Worm (Caenorhabditis elegans) whole organism, midembryonic: Measurements from ENCODE around the gene C43F9.11.

Experiments
- T22C8.4 ChIP-seq: fragments of 200-800 bp; sonication (Bioruptor generic); IDR thresholded peaks from 2 replicates; pipeline ENCODE4 v1.3.6; 2022; ENCODE audit warnings: missing genetic modification characterization, missing compliant biosample characterization
- cog-1 ChIP-seq: sonication (generic microtip); optimal IDR thresholded peaks from 2 replicates; lab custom pipeline; 2016; ENCODE audit warnings: missing genetic modification characterization, missing compliant biosample characterization
- flt-1 ChIP-seq: fragments of 200-800 bp; sonication (Bioruptor generic); IDR thresholded peaks from 2 replicates; pipeline ENCODE4 v1.3.6; 2022; ENCODE audit warnings: missing genetic modification characterization, missing compliant biosample characterization
- klf-2 ChIP-seq: fragments of 200-800 bp; sonication (Bioruptor generic); conservative IDR thresholded peaks from 2 replicates; pipeline ENCODE4 v1.3.6; 2022; ENCODE audit warnings: missing genetic modification reagents, missing genetic modification characterization, missing compliant biosample characterization
- med-1 ChIP-seq: sonication (generic microtip); optimal IDR thresholded peaks from 2 replicates; lab custom pipeline; 2017; ENCODE audit warnings: missing genetic modification characterization, mild to moderate bottlenecking, missing compliant biosample characterization, antibody characterized with exemption, missing genetic modification reagents; ENCODE audit not compliant: insufficient read depth
- ref-1 ChIP-seq: fragments of 200-800 bp; sonication (Bioruptor generic); conservative IDR thresholded peaks from 2 replicates; pipeline ENCODE4 v1.3.6; 2022; ENCODE audit warnings: missing genetic modification reagents, missing genetic modification characterization, missing compliant biosample characterization
- tab-1 ChIP-seq: fragments of 200-800 bp; sonication (Bioruptor generic); IDR thresholded peaks from 2 replicates; pipeline ENCODE4 v1.3.6; 2022; ENCODE audit warnings: missing genetic modification characterization, missing compliant biosample characterization
- ztf-23 ChIP-seq: fragments of 200-800 bp; sonication (Bioruptor generic); IDR thresholded peaks from 2 replicates; pipeline ENCODE4 v1.3.6; 2022; ENCODE audit warnings: missing genetic modification reagents, missing genetic modification characterization, missing compliant biosample characterization
- ztf-29 ChIP-seq: fragments of 200-800 bp; sonication (Bioruptor generic); IDR thresholded peaks from 2 replicates; pipeline ENCODE4 v1.3.6; 2022; ENCODE audit warnings: missing genetic modification reagents, missing genetic modification characterization, missing compliant biosample characterization

DNA sequence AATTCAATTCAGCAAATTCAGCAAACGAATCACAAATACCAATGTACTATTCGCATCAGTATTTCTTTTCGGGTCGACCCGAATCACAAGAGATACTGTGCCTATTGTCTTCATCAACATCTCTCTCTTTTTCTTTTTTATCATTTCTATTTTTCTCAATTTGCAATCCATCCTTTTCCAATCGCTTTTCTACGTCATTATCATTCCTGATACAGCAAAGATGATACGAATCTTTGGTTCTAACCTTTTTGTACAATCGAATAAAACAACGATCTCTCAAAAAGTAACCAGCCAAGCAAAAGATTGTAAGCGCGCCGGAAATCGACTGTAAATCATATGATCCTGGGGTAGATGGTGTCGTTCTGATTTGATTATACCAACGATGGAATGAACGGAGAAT, 13.3 kb downstream of the C43F9.11 start:
- TF ChIP-seq flt-1 (GFP tag; lab: Robert Waterston, UW) (no peak), cog-1 (tag; lab: Kevin White, UChicago) (no peak), ztf-23 (no peak), tab-1 (GFP tag; lab: Robert Waterston, UW) (no peak), klf-2 (no peak), med-1 (no peak), T22C8.4 (GFP tag; lab: Robert Waterston, UW) (no peak), ztf-29 (GFP tag; lab: Robert Waterston, UW) (no peak), ref-1 (GFP tag; lab: Robert Waterston, UW) (no peak)
